Fruit fly (Drosophila melanogaster): ENCODE measurements around the gene Gnpnat.

- TF ChIP-seq Myc (optimal IDR thresholded peaks at IDR 0.05) = no peak
- no peak for TF ChIP-seq psq (optimal IDR thresholded peaks at IDR 0.05)
- TF ChIP-seq h (optimal IDR thresholded peaks at IDR 0.05) = no peak
- TF ChIP-seq insv (optimal IDR thresholded peaks at IDR 0.05) = no peak
These were observed 15.8 kb upstream of the Gnpnat start, which contains the start of gene CG34296 for dm6 chr3R:29722238-29722637.

Measured in Kc167 (cell line).